Worm (Caenorhabditis elegans): Measurements from ENCODE around the gene F20G2.1.

F20G2.1 gene

ce11 chrV:13715223-13715686 is 38.1 kb downstream of the F20G2.1 start, which contains the start of gene zipt-9 (continued):
- peak; percentile 58 for TF ChIP-seq lin-54 (GFP tag; optimal IDR thresholded peaks at IDR 0.05)
- TF ChIP-seq ztf-25 (GFP tag; IDR thresholded peaks at IDR 0.05): 0 out of 2 replicates have a peak, but pooled peaks have one; percentile 51
- 0 out of 2 replicates have a peak, but pooled peaks have one; percentile 16 for TF ChIP-seq rcor-1 (GFP tag; IDR thresholded peaks at IDR 0.05)
- TF ChIP-seq ztf-18 (tag; optimal IDR thresholded peaks at IDR 0.05): peak; percentile 68
- peak; percentile 57 for TF ChIP-seq lsl-1 (GFP tag; optimal IDR thresholded peaks at IDR 0.05)
- peak; percentile 27 for TF ChIP-seq efl-1 (GFP tag; optimal IDR thresholded peaks at IDR 0.05)
- TF ChIP-seq cebp-2 (GFP tag; IDR thresholded peaks at IDR 0.05): no peak
- peak; percentile 15 for TF ChIP-seq unc-130 (GFP tag; optimal IDR thresholded peaks at IDR 0.05)
- peak; percentile 35 for TF ChIP-seq akir-1 (GFP tag; optimal IDR thresholded peaks at IDR 0.05)
- peak; percentile 23 for TF ChIP-seq F22D6.2 (tag; optimal IDR thresholded peaks at IDR 0.05)
- TF ChIP-seq D2030.7 (GFP tag; IDR thresholded peaks at IDR 0.05): peak; percentile 47; the same call in 1 of the 2 replicates
- no peak for TF ChIP-seq snpc-1.3 (tag; optimal IDR thresholded peaks at IDR 0.05; ENCODE audit: insufficient read depth)
- 0 out of 2 replicates have a peak, but pooled peaks have one; percentile 44 for TF ChIP-seq bed-2 (GFP tag; IDR thresholded peaks at IDR 0.05)
- TF ChIP-seq snpc-4 (GFP tag; optimal IDR thresholded peaks at IDR 0.05): no peak
- peak in 2 of 4 experiments; percentile 16 to 63 for TF ChIP-seq snpc-4 (tag; optimal IDR thresholded peaks at IDR 0.05)
- TF ChIP-seq F49E8.2 (tag; optimal IDR thresholded peaks at IDR 0.05; ENCODE audit: insufficient read depth): peak; percentile 22
- peak; percentile 80 for TF ChIP-seq attf-5 (GFP tag; optimal IDR thresholded peaks at IDR 0.05)
- TF ChIP-seq ccch-3 (GFP tag; optimal IDR thresholded peaks at IDR 0.05): peak; percentile 64
- no peak for TF ChIP-seq C06A6.2 (GFP tag; conservative IDR thresholded peaks at IDR 0.05)
- TF ChIP-seq madf-8 (GFP tag; conservative IDR thresholded peaks at IDR 0.05): peak; percentile 22; the same call in 1 of the 2 replicates
- TF ChIP-seq K12H6.12 (tag; optimal IDR thresholded peaks at IDR 0.05): peak; percentile 64
- TF ChIP-seq F33H1.4 (GFP tag; IDR thresholded peaks at IDR 0.05): peak; percentile 15; the same call in 1 of the 2 replicates
- TF ChIP-seq hmg-1.2 (GFP tag; IDR thresholded peaks at IDR 0.05): peak; percentile 57
- TF ChIP-seq attf-3 (GFP tag; conservative IDR thresholded peaks at IDR 0.05): peak; percentile 64; the same call in 1 of the 2 replicates
- peak; percentile 24 for TF ChIP-seq him-1 (tag; optimal IDR thresholded peaks at IDR 0.05)
- peak; percentile 98 for TF ChIP-seq ceh-100 (GFP tag; IDR thresholded peaks at IDR 0.05)
- no peak for TF ChIP-seq pha-4 (tag; optimal IDR thresholded peaks at IDR 0.05)
- TF ChIP-seq Y53F4B.3 (GFP tag; IDR thresholded peaks at IDR 0.05): no peak
- no peak for TF ChIP-seq tbx-9 (tag; optimal IDR thresholded peaks at IDR 0.05; ENCODE audit: borderline replicate concordance)
- TF ChIP-seq F23B12.7 (tag; optimal IDR thresholded peaks at IDR 0.05; ENCODE audit: insufficient read depth): peak; percentile 68
- peak; percentile 49 for TF ChIP-seq nhr-80 (tag; optimal IDR thresholded peaks at IDR 0.05)
- TF ChIP-seq aptf-2 (GFP tag; conservative IDR thresholded peaks at IDR 0.05): 0 out of 2 replicates have a peak, but pooled peaks have one; percentile 14
- peak; percentile 84 for TF ChIP-seq ZK185.1 (tag; optimal IDR thresholded peaks at IDR 0.05; ENCODE audit: poor library complexity, severe bottlenecking)
- TF ChIP-seq rec-8 (tag; optimal IDR thresholded peaks at IDR 0.05): peak in 1 of 2 experiments; percentile 24
- peak; percentile 54 for TF ChIP-seq ceh-91 (GFP tag; IDR thresholded peaks at IDR 0.05)

ce11 chrV:13711060-13711459 is 42.3 kb downstream of the F20G2.1 start, which contains the start of gene srx-96:
srx-96 (plus strand) TSS chrV:13711360.
- TF ChIP-seq dox-1 (GFP tag; IDR thresholded peaks at IDR 0.05) (no peak), snpc-3.4 (tag; optimal IDR thresholded peaks at IDR 0.05) (no peak), efl-1 (GFP tag; optimal IDR thresholded peaks at IDR 0.05) (no peak), nhr-179 (tag; optimal IDR thresholded peaks at IDR 0.05) (no peak), ccch-3 (GFP tag; optimal IDR thresholded peaks at IDR 0.05) (no peak), hsf-1 (GFP tag; IDR thresholded peaks at IDR 0.05) (no peak), attf-5 (GFP tag; optimal IDR thresholded peaks at IDR 0.05) (no peak)

All from whole organism, young adult.